Fruit fly (Drosophila melanogaster): ENCODE measurements around the gene Ref2.

DNA sequence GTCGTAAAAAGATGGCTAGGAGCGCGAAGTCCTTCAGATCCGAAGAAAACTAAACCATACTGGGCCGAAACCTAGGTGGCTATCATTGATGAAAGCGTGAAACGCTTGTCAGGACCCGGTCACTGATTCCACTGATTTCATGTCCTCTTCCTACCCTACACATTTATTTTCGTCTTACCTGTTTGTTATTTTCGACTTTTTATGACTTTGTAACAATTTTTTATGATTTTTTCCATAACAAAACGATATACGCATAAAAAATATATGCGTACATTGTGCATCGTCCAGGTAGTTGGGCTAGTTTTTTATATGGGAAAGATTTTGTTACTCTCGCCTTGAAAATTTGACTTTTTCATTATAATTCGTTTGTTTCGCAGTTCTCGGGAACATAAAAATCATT, 29.4 kb downstream of the Ref2 start:
- TF ChIP-seq spab (GFP tag; optimal IDR thresholded peaks at IDR 0.05) (no peak), CG10631 (GFP tag; optimal IDR thresholded peaks at IDR 0.05) (no peak), OdsH (GFP tag; optimal IDR thresholded peaks at IDR 0.05) (no peak)
